Fruit fly (Drosophila melanogaster) whole organism, adult: ENCODE measurements around the gene Vha26.

Source experiments
- CG11617 ChIP-seq: fragments of 200-800 bp; sonication (Bioruptor generic); optimal IDR thresholded peaks from 2 replicates; lab custom pipeline; 2017; ENCODE audit warnings: mild to moderate bottlenecking, missing biosample characterization, missing genetic modification reagents, missing genetic modification characterization
- CG12768 ChIP-seq: fragments of 200-800 bp; sonication (Bioruptor generic); optimal IDR thresholded peaks from 2 replicates; lab custom pipeline; 2017; ENCODE audit warnings: missing biosample characterization, missing genetic modification characterization, mild to moderate bottlenecking, moderate library complexity, missing genetic modification reagents
- CG14711 ChIP-seq: fragments of 200-800 bp; sonication (Bioruptor generic); optimal IDR thresholded peaks from 2 replicates; lab custom pipeline; 2018; ENCODE audit warnings: missing biosample characterization, mild to moderate bottlenecking, missing genetic modification characterization, moderate library complexity
- CG1620 ChIP-seq: fragments of 200-800 bp; sonication (Bioruptor generic); optimal IDR thresholded peaks from 2 replicates; lab custom pipeline; 2016; ENCODE audit warnings: missing biosample characterization, missing genetic modification characterization
- CG33017 ChIP-seq: fragments of 200-800 bp; sonication (Bioruptor generic); optimal IDR thresholded peaks from 2 replicates; lab custom pipeline; 2018; ENCODE audit warnings: missing biosample characterization, mild to moderate bottlenecking, missing genetic modification characterization, moderate library complexity
- CG5204 ChIP-seq: fragments of 200-800 bp; sonication (Bioruptor generic); optimal IDR thresholded peaks from 2 replicates; lab custom pipeline; 2016; ENCODE audit warnings: missing biosample characterization, missing genetic modification characterization
- CG7045 ChIP-seq: fragments of 200-800 bp; sonication (Bioruptor generic); optimal IDR thresholded peaks from 2 replicates; lab custom pipeline; 2017; ENCODE audit warnings: missing biosample characterization, mild to moderate bottlenecking, missing genetic modification characterization
- CG7101 ChIP-seq: fragments of 200-800 bp; sonication (Bioruptor generic); optimal IDR thresholded peaks from 2 replicates; lab custom pipeline; 2018; ENCODE audit warnings: missing biosample characterization, mild to moderate bottlenecking, missing genetic modification characterization, moderate library complexity
- Clk ChIP-seq: fragments of 200-800 bp; sonication (Bioruptor generic); optimal IDR thresholded peaks from 2 replicates; lab custom pipeline; 2017; ENCODE audit warnings: missing biosample characterization, missing genetic modification characterization
- Crg-1 ChIP-seq: fragments of 200-800 bp; sonication (Bioruptor generic); optimal IDR thresholded peaks from 2 replicates; lab custom pipeline; 2016; ENCODE audit warnings: missing biosample characterization, missing genetic modification characterization
- Hr96 ChIP-seq: fragments of 200-800 bp; sonication (Bioruptor generic); optimal IDR thresholded peaks from 2 replicates; lab custom pipeline; 2016; ENCODE audit warnings: missing biosample characterization, missing genetic modification characterization
- Mnt ChIP-seq: fragments of 200-800 bp; sonication (Bioruptor generic); optimal IDR thresholded peaks from 2 replicates; lab custom pipeline; 2016; ENCODE audit warnings: missing biosample characterization, mild to moderate bottlenecking, missing genetic modification characterization
- bab1 ChIP-seq: fragments of 200-800 bp; sonication (Bioruptor generic); optimal IDR thresholded peaks from 3 replicates; lab custom pipeline; 2019; ENCODE audit warnings: missing biosample characterization, mild to moderate bottlenecking, missing genetic modification characterization, moderate library complexity
- cic ChIP-seq: fragments of 200-800 bp; sonication (Bioruptor generic); optimal IDR thresholded peaks from 2 replicates; lab custom pipeline; 2017; ENCODE audit warnings: missing biosample characterization, mild to moderate bottlenecking, missing genetic modification characterization, moderate library complexity
- cnc ChIP-seq, 2 experiments: fragments of >200 bp; optimal IDR thresholded peaks; 2 replicates each; lab custom pipeline; 2017
- kay ChIP-seq: fragments of 200-800 bp; sonication (Bioruptor generic); peaks from one replicate; lab custom pipeline; 2016; ENCODE audit warnings: missing biosample characterization, missing genetic modification characterization, borderline replicate concordance
- ovo ChIP-seq: fragments of 200-800 bp; sonication (Bioruptor generic); optimal IDR thresholded peaks from 2 replicates; lab custom pipeline; 2016; ENCODE audit warnings: missing biosample characterization, missing genetic modification characterization
- pad ChIP-seq: fragments of 200-800 bp; sonication (Bioruptor generic); optimal IDR thresholded peaks from 3 replicates; lab custom pipeline; 2017; ENCODE audit warnings: missing biosample characterization, missing genetic modification characterization, mild to moderate bottlenecking, moderate library complexity, missing genetic modification reagents
- tj ChIP-seq: fragments of 200-800 bp; sonication (Bioruptor generic); optimal IDR thresholded peaks from 3 replicates; lab custom pipeline; 2017; ENCODE audit warnings: missing biosample characterization, mild to moderate bottlenecking, missing genetic modification characterization, moderate library complexity
- toe ChIP-seq: fragments of 200-800 bp; sonication (Bioruptor generic); optimal IDR thresholded peaks from 2 replicates; lab custom pipeline; 2016; ENCODE audit warnings: missing biosample characterization, missing genetic modification characterization

Gene Vha26

dm6 chr3R:5554852-5555251 lies 36.7 kb upstream of the Vha26 start, which contains the start of gene Snm1:
TSS of gene Snm1 (plus strand) at chr3R:5555084.
- no peak for TF ChIP-seq toe
- TF ChIP-seq CG7045 (GFP tag; lab: Kevin White, UChicago) = no peak

dm6 chr3R:5562956-5563355 lies 28.6 kb upstream of the Vha26 start:
- TF ChIP-seq CG5204 (GFP tag; lab: Kevin White, UChicago) (no peak), CG12768 (GFP tag; lab: Kevin White, UChicago) (no peak), CG7045 (GFP tag; lab: Kevin White, UChicago) (no peak), Clk (GFP tag; lab: Kevin White, UChicago) (no peak), Hr96 (GFP tag; lab: Kevin White, UChicago) (no peak), kay (no peak), CG33017 (no peak), cnc (optimal IDR thresholded peaks at IDR 0.05; lab: Kevin White, UChicago) (no peak), CG11617 (GFP tag; lab: Kevin White, UChicago) (no peak), ovo (GFP tag; lab: Kevin White, UChicago) (no peak), CG1620 (GFP tag; lab: Kevin White, UChicago) (no peak), tj (GFP tag; lab: Kevin White, UChicago) (no peak), cic (GFP tag; lab: Kevin White, UChicago) (no peak), CG7101 (tag; lab: Kevin White, UChicago) (no peak)

dm6 chr3R:5563420-5563819 lies 28.1 kb upstream of the Vha26 start, which contains the start of gene Pi4KIIalpha:
TSS of gene Pi4KIIalpha (minus strand) at chr3R:5563652.
- no peak for TF ChIP-seq CG12768 (GFP tag; lab: Kevin White, UChicago)
- peak; percentile 58 for TF ChIP-seq tj (GFP tag; lab: Kevin White, UChicago)
- TF ChIP-seq bab1 (GFP tag; lab: Kevin White, UChicago) = peak; percentile 50
- TF ChIP-seq Mnt (GFP tag; lab: Kevin White, UChicago) = peak; percentile 62
- peak; percentile 21 for TF ChIP-seq cic (GFP tag; lab: Kevin White, UChicago)
- no peak for TF ChIP-seq Crg-1

dm6 chr3R:5564775-5565190 lies 26.8 kb upstream of the Vha26 start, which contains the start of the genes CG14671 and CG12746:
TSS of gene CG14671 (minus strand) at chr3R:5564815.
TSS of gene CG12746 (plus strand) at chr3R:5564865.
- TF ChIP-seq bab1 (GFP tag; lab: Kevin White, UChicago) (no peak), Hr96 (GFP tag; lab: Kevin White, UChicago) (no peak), CG5204 (GFP tag; lab: Kevin White, UChicago) (no peak), pad (no peak), Clk (GFP tag; lab: Kevin White, UChicago) (no peak), Crg-1 (no peak), CG7045 (GFP tag; lab: Kevin White, UChicago) (no peak), CG1620 (GFP tag; lab: Kevin White, UChicago) (no peak), ovo (GFP tag; lab: Kevin White, UChicago) (no peak), CG12768 (GFP tag; lab: Kevin White, UChicago) (no peak), CG11617 (GFP tag; lab: Kevin White, UChicago) (peak; percentile 38), cnc (optimal IDR thresholded peaks at IDR 0.05; lab: Kevin White, UChicago) (no peak), kay (no peak), Mnt (GFP tag; lab: Kevin White, UChicago) (peak; percentile 64), CG14711 (tag; lab: Kevin White, UChicago) (no peak), cic (GFP tag; lab: Kevin White, UChicago) (peak; percentile 48), tj (GFP tag; lab: Kevin White, UChicago) (peak; percentile 35), CG33017 (no peak), CG7101 (tag; lab: Kevin White, UChicago) (no peak), toe (no peak)

dm6 chr3R:5565623-5566022 lies 25.9 kb upstream of the Vha26 start:
- TF ChIP-seq Mnt (GFP tag; lab: Kevin White, UChicago) (peak; percentile 68), CG33017 (peak; percentile 91), CG14711 (tag; lab: Kevin White, UChicago) (peak; percentile 89), Clk (GFP tag; lab: Kevin White, UChicago) (peak; percentile 71), CG12768 (GFP tag; lab: Kevin White, UChicago) (peak; percentile 87), Crg-1 (no peak), Hr96 (GFP tag; lab: Kevin White, UChicago) (peak; percentile 69), cnc (optimal IDR thresholded peaks at IDR 0.05; lab: Kevin White, UChicago) (peak in 1 of 2 experiments; percentile 9), CG7101 (tag; lab: Kevin White, UChicago) (peak; percentile 89), kay (no peak), CG11617 (GFP tag; lab: Kevin White, UChicago) (peak; percentile 80), CG7045 (GFP tag; lab: Kevin White, UChicago) (peak; percentile 87), cic (GFP tag; lab: Kevin White, UChicago) (peak; percentile 88), pad (peak; percentile 56), CG1620 (GFP tag; lab: Kevin White, UChicago) (no peak), bab1 (GFP tag; lab: Kevin White, UChicago) (peak; percentile 62), CG5204 (GFP tag; lab: Kevin White, UChicago) (no peak), ovo (GFP tag; lab: Kevin White, UChicago) (no peak), toe (no peak), tj (GFP tag; lab: Kevin White, UChicago) (peak; percentile 35)

DNA sequence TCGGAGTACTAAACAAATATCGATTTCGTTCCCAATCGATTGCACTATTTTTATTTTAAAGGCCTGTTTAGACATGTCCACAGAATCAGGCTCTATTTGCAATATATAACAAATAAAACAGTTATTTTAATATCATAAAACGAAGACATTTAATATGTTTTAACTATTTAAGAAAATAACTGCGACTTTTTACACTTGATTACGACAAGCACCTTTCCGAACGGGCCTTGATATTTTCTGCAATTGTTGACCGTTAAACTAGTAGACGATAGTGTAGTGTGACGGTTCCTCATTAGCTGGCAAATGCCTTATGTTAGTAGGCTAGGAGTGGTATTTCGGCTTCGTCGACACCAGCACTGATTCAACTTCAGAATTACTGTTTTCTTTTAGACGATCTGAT lies 23.0 kb upstream of the Vha26 start, which contains the start of the genes CG2931 and Rheb:
TSS of gene CG2931 (minus strand) at position 26 of the 400 bp plus-strand sequence.
TSS of gene Rheb (plus strand) at position 332 of the 400 bp plus-strand sequence.
- TF ChIP-seq CG14711 (tag; lab: Kevin White, UChicago) = peak; percentile 65
- peak; percentile 42 for TF ChIP-seq pad
- no peak for TF ChIP-seq CG5204 (GFP tag; lab: Kevin White, UChicago)
- peak; percentile 70 for TF ChIP-seq CG7101 (tag; lab: Kevin White, UChicago)
- no peak for TF ChIP-seq toe
- peak; percentile 44 for TF ChIP-seq CG12768 (GFP tag; lab: Kevin White, UChicago)
- TF ChIP-seq cnc (optimal IDR thresholded peaks at IDR 0.05; lab: Kevin White, UChicago) = no peak
- peak; percentile 64 for TF ChIP-seq Hr96 (GFP tag; lab: Kevin White, UChicago)
- TF ChIP-seq ovo (GFP tag; lab: Kevin White, UChicago) = peak; percentile 69
- peak; percentile 13 for TF ChIP-seq cic (GFP tag; lab: Kevin White, UChicago)
- no peak for TF ChIP-seq Crg-1
- peak; percentile 35 for TF ChIP-seq CG33017
- TF ChIP-seq CG11617 (GFP tag; lab: Kevin White, UChicago) = peak; percentile 66
- TF ChIP-seq Mnt (GFP tag; lab: Kevin White, UChicago) = peak; percentile 77
- no peak for TF ChIP-seq kay
- TF ChIP-seq CG7045 (GFP tag; lab: Kevin White, UChicago) = peak; percentile 36
- TF ChIP-seq bab1 (GFP tag; lab: Kevin White, UChicago) = peak; percentile 85
- peak; percentile 44 for TF ChIP-seq Clk (GFP tag; lab: Kevin White, UChicago)
- peak; percentile 57 for TF ChIP-seq tj (GFP tag; lab: Kevin White, UChicago)
- TF ChIP-seq CG1620 (GFP tag; lab: Kevin White, UChicago) = peak; percentile 81
